Worm (Caenorhabditis elegans): ENCODE data around the gene F13D11.3.
A peak's percentile ranks its signal among the peaks of the same experiment; 100 is the strongest.

The F13D11.3 gene

ce11 chrX:5836527-5836926 is 30.8 kb upstream of the F13D11.3 start:
- no peak for TF ChIP-seq lsy-27 (tag; optimal IDR thresholded peaks at IDR 0.05; ENCODE audit: borderline replicate concordance, insufficient read depth)
- no peak for TF ChIP-seq K11D2.4 (GFP tag; IDR thresholded peaks at IDR 0.05)
- no peak for TF ChIP-seq Y53F4B.3 (GFP tag; IDR thresholded peaks at IDR 0.05)
- TF ChIP-seq ZK185.1 (tag; optimal IDR thresholded peaks at IDR 0.05; ENCODE audit: poor library complexity, severe bottlenecking): no peak
- no peak for TF ChIP-seq nfyb-1 (GFP tag; IDR thresholded peaks at IDR 0.05)
- no peak for TF ChIP-seq ztf-28 (GFP tag; IDR thresholded peaks at IDR 0.05)
- TF ChIP-seq aptf-2 (GFP tag; conservative IDR thresholded peaks at IDR 0.05): no peak
- TF ChIP-seq nhr-27 (tag; optimal IDR thresholded peaks at IDR 0.05): no peak
- no peak for TF ChIP-seq bed-2 (GFP tag; IDR thresholded peaks at IDR 0.05)
- no peak for TF ChIP-seq ama-1 (optimal IDR thresholded peaks at IDR 0.05)
- no peak for TF ChIP-seq ama-1 (GFP tag; optimal IDR thresholded peaks at IDR 0.05)
- no peak for TF ChIP-seq ztf-22 (GFP tag; optimal IDR thresholded peaks at IDR 0.05)
- no peak for TF ChIP-seq hlh-26 (GFP tag; conservative IDR thresholded peaks at IDR 0.05)
- TF ChIP-seq F23B12.7 (tag; optimal IDR thresholded peaks at IDR 0.05; ENCODE audit: insufficient read depth): no peak
- TF ChIP-seq ccch-3 (GFP tag; optimal IDR thresholded peaks at IDR 0.05): no peak
- no peak for TF ChIP-seq Y79H2A.3 (GFP tag; conservative IDR thresholded peaks at IDR 0.05)
- no peak for TF ChIP-seq him-1 (tag; optimal IDR thresholded peaks at IDR 0.05)

ce11 chrX:5834581-5835481 is 29.1 kb upstream of the F13D11.3 start, which contains the start of gene F13D11.4:
Gene F13D11.4, minus strand, starts transcription at chrX:5834805.
- TF ChIP-seq nhr-80 (tag; optimal IDR thresholded peaks at IDR 0.05): peak; percentile 30
- TF ChIP-seq ztf-18 (tag; optimal IDR thresholded peaks at IDR 0.05): no peak

ce11 chrX:5831827-5832226 is 26.1 kb upstream of the F13D11.3 start:
- TF ChIP-seq C06A6.2 (GFP tag; conservative IDR thresholded peaks at IDR 0.05): no peak
- TF ChIP-seq nhr-80 (tag; optimal IDR thresholded peaks at IDR 0.05): peak; percentile 19

- TF ChIP-seq madf-10 (tag; optimal IDR thresholded peaks at IDR 0.05) (no peak), nhr-80 (tag; optimal IDR thresholded peaks at IDR 0.05) (peak; percentile 40)
Observed at ce11 chrX:5829175-5829574, 23.5 kb upstream of the F13D11.3 start, which contains the start of gene acp-5. Gene acp-5, plus strand, starts transcription at chrX:5829435.

- TF ChIP-seq him-1 (tag; optimal IDR thresholded peaks at IDR 0.05) (no peak), F55B11.4 (tag; optimal IDR thresholded peaks at IDR 0.05; ENCODE audit: borderline replicate concordance, insufficient read depth) (no peak), atf-7 (tag; optimal IDR thresholded peaks at IDR 0.05) (no peak), ets-4 (GFP tag; optimal IDR thresholded peaks at IDR 0.05) (no peak), chd-7 (tag; optimal IDR thresholded peaks at IDR 0.05) (no peak), lin-54 (GFP tag; optimal IDR thresholded peaks at IDR 0.05) (no peak), K11D2.4 (GFP tag; IDR thresholded peaks at IDR 0.05) (no peak), ceh-100 (GFP tag; IDR thresholded peaks at IDR 0.05) (no peak), lin-26 (GFP tag; IDR thresholded peaks at IDR 0.05) (no peak)
Observed at ce11 chrX:5828085-5828484, 22.4 kb upstream of the F13D11.3 start.

ce11 chrX:5826976-5827375 is 21.3 kb upstream of the F13D11.3 start:
- TF ChIP-seq snpc-1.3 (tag; optimal IDR thresholded peaks at IDR 0.05; ENCODE audit: insufficient read depth) (no peak), nhr-90 (tag; optimal IDR thresholded peaks at IDR 0.05) (no peak), F49E8.2 (tag; optimal IDR thresholded peaks at IDR 0.05; ENCODE audit: insufficient read depth) (no peak), K11D2.4 (GFP tag; IDR thresholded peaks at IDR 0.05) (no peak), F52B5.7 (tag; optimal IDR thresholded peaks at IDR 0.05) (no peak), aptf-2 (GFP tag; conservative IDR thresholded peaks at IDR 0.05) (no peak), snpc-1.1 (tag; optimal IDR thresholded peaks at IDR 0.05; ENCODE audit: insufficient read depth) (no peak), ztf-22 (GFP tag; optimal IDR thresholded peaks at IDR 0.05) (no peak), F57C9.4 (tag; optimal IDR thresholded peaks at IDR 0.05) (no peak), egrh-3 (GFP tag; IDR thresholded peaks at IDR 0.05) (no peak), madf-3 (GFP tag; IDR thresholded peaks at IDR 0.05) (no peak)

All from whole organism, young adult.